Worm (Caenorhabditis elegans): ENCODE results near the gene F39H12.1.

F39H12.1 gene

DNA sequence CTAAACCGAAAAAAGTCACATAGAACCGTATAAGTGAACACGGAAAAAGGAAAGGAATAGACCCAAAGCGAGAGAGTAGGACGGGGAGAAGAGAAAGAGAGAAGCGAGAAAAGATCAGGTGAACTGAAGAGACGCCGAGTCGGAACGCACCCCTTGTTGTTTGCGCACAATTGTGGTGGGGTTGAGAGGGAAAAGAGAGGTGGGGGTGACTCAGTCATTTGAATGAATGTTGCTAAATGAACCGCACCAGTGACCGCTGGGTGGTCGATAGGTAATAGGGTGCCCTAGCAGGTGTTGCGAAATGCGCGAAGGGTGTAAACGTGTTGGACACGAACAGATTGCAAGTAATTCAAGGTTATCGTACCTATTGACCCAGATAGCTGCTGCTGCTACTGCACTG lies 36.4 kb downstream of the F39H12.1 start, which contains the start of gene lgl-1 (continued):
- TF ChIP-seq fkh-3 (tag; optimal IDR thresholded peaks at IDR 0.05) (no peak), Y53G8AR.9 (GFP tag; conservative IDR thresholded peaks at IDR 0.05) (no peak), K12H6.12 (tag; optimal IDR thresholded peaks at IDR 0.05) (no peak), nhr-27 (tag; optimal IDR thresholded peaks at IDR 0.05) (no peak), D2030.7 (GFP tag; IDR thresholded peaks at IDR 0.05) (no peak), cebp-1 (GFP tag; IDR thresholded peaks at IDR 0.05) (peak; percentile 70; the same call in 1 of the 2 replicates), cebp-1 (tag; optimal IDR thresholded peaks at IDR 0.05) (peak; percentile 93), mxl-1 (tag; optimal IDR thresholded peaks at IDR 0.05) (no peak), attf-6 (GFP tag; IDR thresholded peaks at IDR 0.05) (no peak), Y67H2A.10 (GFP tag; conservative IDR thresholded peaks at IDR 0.05) (no peak), lir-1 (GFP tag; conservative IDR thresholded peaks at IDR 0.05) (no peak), madf-8 (GFP tag; conservative IDR thresholded peaks at IDR 0.05) (no peak), Y56A3A.18 (GFP tag; IDR thresholded peaks at IDR 0.05) (no peak), F33H1.4 (GFP tag; IDR thresholded peaks at IDR 0.05) (no peak), B0261.1 (tag; optimal IDR thresholded peaks at IDR 0.05) (no peak), lin-40 (tag; optimal IDR thresholded peaks at IDR 0.05) (no peak), gei-17 (GFP tag; optimal IDR thresholded peaks at IDR 0.05) (no peak), attf-5 (GFP tag; optimal IDR thresholded peaks at IDR 0.05) (no peak), him-1 (tag; optimal IDR thresholded peaks at IDR 0.05) (no peak), chd-7 (tag; optimal IDR thresholded peaks at IDR 0.05) (no peak), hlh-26 (GFP tag; conservative IDR thresholded peaks at IDR 0.05) (no peak), efl-1 (GFP tag; optimal IDR thresholded peaks at IDR 0.05) (no peak), F49E8.2 (tag; optimal IDR thresholded peaks at IDR 0.05; ENCODE audit: insufficient read depth) (no peak), mcd-1 (GFP tag; IDR thresholded peaks at IDR 0.05) (peak; percentile 41; the same call in 1 of the 2 replicates), egrh-3 (GFP tag; IDR thresholded peaks at IDR 0.05) (peak; percentile 29; the same call in 1 of the 2 replicates), pha-4 (tag; optimal IDR thresholded peaks at IDR 0.05) (no peak), nfya-1 (tag; optimal IDR thresholded peaks at IDR 0.05; ENCODE audit: borderline replicate concordance, insufficient read depth) (no peak), somi-1 (GFP tag; optimal IDR thresholded peaks at IDR 0.05) (no peak), let-607 (tag; optimal IDR thresholded peaks at IDR 0.05) (no peak), sea-2 (GFP tag; IDR thresholded peaks at IDR 0.05) (no peak), ztf-28 (GFP tag; IDR thresholded peaks at IDR 0.05) (no peak), nhr-80 (tag; optimal IDR thresholded peaks at IDR 0.05) (peak; percentile 26), ccch-3 (GFP tag; optimal IDR thresholded peaks at IDR 0.05) (no peak), attf-3 (GFP tag; conservative IDR thresholded peaks at IDR 0.05) (no peak), zfh-2 (GFP tag; conservative IDR thresholded peaks at IDR 0.05) (peak; percentile 74), madf-6 (GFP tag; IDR thresholded peaks at IDR 0.05) (no peak), sdz-38 (tag; optimal IDR thresholded peaks at IDR 0.05) (no peak), hmg-1.2 (GFP tag; IDR thresholded peaks at IDR 0.05) (peak; percentile 83), B0035.1 (tag; optimal IDR thresholded peaks at IDR 0.05) (no peak), madf-3 (GFP tag; IDR thresholded peaks at IDR 0.05) (0 out of 2 replicates have a peak, but pooled peaks have one; percentile 16), ztf-22 (GFP tag; optimal IDR thresholded peaks at IDR 0.05) (no peak), snpc-1.3 (tag; optimal IDR thresholded peaks at IDR 0.05; ENCODE audit: insufficient read depth) (no peak), sptf-2 (GFP tag; optimal IDR thresholded peaks at IDR 0.05) (no peak), bed-2 (GFP tag; IDR thresholded peaks at IDR 0.05) (no peak), nfya-2 (GFP tag; IDR thresholded peaks at IDR 0.05) (no peak), C06A6.2 (GFP tag; conservative IDR thresholded peaks at IDR 0.05) (no peak), akir-1 (GFP tag; optimal IDR thresholded peaks at IDR 0.05) (no peak), ceh-100 (GFP tag; IDR thresholded peaks at IDR 0.05) (no peak), F52B5.7 (tag; optimal IDR thresholded peaks at IDR 0.05) (no peak)

All from whole organism, young adult.